Worm (Caenorhabditis elegans) whole organism, young adult: ENCODE measurements around the gene ZK938.3.

Experiments
- B0019.2 ChIP-seq: fragments of 200-800 bp; sonication (Bioruptor generic); conservative IDR thresholded peaks from 2 replicates; pipeline ENCODE4 v1.3.6; 2022; ENCODE audit warnings: missing genetic modification reagents, missing genetic modification characterization, missing compliant biosample characterization
- B0261.1 ChIP-seq: sonication (generic microtip); optimal IDR thresholded peaks from 2 replicates; lab custom pipeline; 2016; ENCODE audit warnings: mild to moderate bottlenecking, missing genetic modification characterization, moderate library complexity, missing compliant biosample characterization
- C17E4.6 ChIP-seq: fragments of 200-800 bp; sonication (Bioruptor generic); IDR thresholded peaks from 2 replicates; pipeline ENCODE4 v1.3.6; 2022; ENCODE audit warnings: missing genetic modification reagents, missing genetic modification characterization, missing compliant biosample characterization
- F33H1.4 ChIP-seq: fragments of 200-800 bp; sonication (Bioruptor generic); IDR thresholded peaks from 2 replicates; pipeline ENCODE4 v1.3.6; 2022; ENCODE audit warnings: missing genetic modification reagents, missing genetic modification characterization, missing compliant biosample characterization
- F57A8.1 ChIP-seq: fragments of 200-800 bp; sonication (Bioruptor generic); optimal IDR thresholded peaks from 2 replicates; lab custom pipeline; 2018; ENCODE audit warnings: mild to moderate bottlenecking, missing genetic modification characterization, moderate library complexity, missing compliant biosample characterization
- K11D2.4 ChIP-seq: fragments of 200-800 bp; sonication (Bioruptor generic); IDR thresholded peaks from 2 replicates; pipeline ENCODE4 v1.3.6; 2022; ENCODE audit warnings: missing genetic modification reagents, missing genetic modification characterization, missing compliant biosample characterization
- K12H6.12 ChIP-seq: fragments of 200-800 bp; sonication (Bioruptor generic); optimal IDR thresholded peaks from 2 replicates; lab custom pipeline; 2018; ENCODE audit warnings: mild to moderate bottlenecking, missing genetic modification characterization, missing compliant biosample characterization
- Y53G8AR.9 ChIP-seq: fragments of 200-800 bp; sonication (Bioruptor generic); conservative IDR thresholded peaks from 2 replicates; pipeline ENCODE4 v1.3.6; 2022; ENCODE audit warnings: missing genetic modification reagents, missing genetic modification characterization, missing compliant biosample characterization
- Y67H2A.10 ChIP-seq: fragments of 200-800 bp; sonication (Bioruptor generic); conservative IDR thresholded peaks from 2 replicates; pipeline ENCODE4 v1.3.6; 2022; ENCODE audit warnings: missing genetic modification reagents, missing genetic modification characterization, missing compliant biosample characterization
- ZK185.1 ChIP-seq: sonication (generic microtip); optimal IDR thresholded peaks from 2 replicates; lab custom pipeline; 2016; ENCODE audit warnings: mild to moderate bottlenecking, missing genetic modification characterization, missing compliant biosample characterization; ENCODE audit not compliant: poor library complexity, severe bottlenecking
- cebp-1 ChIP-seq, 2 experiments: fragments of 200-800 bp in 1 of 2; sonication (Bioruptor generic) in 1 of 2; sonication (generic microtip) in 1 of 2; IDR thresholded peaks in 1 of 2; optimal IDR thresholded peaks in 1 of 2; 2 replicates each; pipeline versions ENCODE4 v1.3.6 to Lab custom; 2017 to 2022; ENCODE audit warnings: missing compliant biosample characterization in 2 of 2, missing genetic modification characterization in 2 of 2, mild to moderate bottlenecking in 1 of 2, missing genetic modification reagents in 1 of 2, moderate library complexity in 1 of 2
- ceh-58 ChIP-seq: fragments of 200-800 bp; sonication (Bioruptor generic); IDR thresholded peaks from 2 replicates; pipeline ENCODE4 v1.3.6; 2022; ENCODE audit warnings: missing genetic modification characterization, missing compliant biosample characterization
- die-1 ChIP-seq: sonication (generic microtip); optimal IDR thresholded peaks from 2 replicates; lab custom pipeline; 2016; ENCODE audit warnings: missing genotype, mild to moderate bottlenecking, missing genetic modification characterization, missing compliant biosample characterization
- efl-1 ChIP-seq: fragments of 150-350 bp; optimal IDR thresholded peaks from 2 replicates; lab custom pipeline; 2014; ENCODE audit warnings: missing biosample characterization, missing genetic modification reagents, missing genetic modification characterization
- hlh-12 ChIP-seq: sonication (generic microtip); optimal IDR thresholded peaks from 2 replicates; lab custom pipeline; 2016; ENCODE audit warnings: missing genetic modification characterization, missing compliant biosample characterization
- hmg-1.2 ChIP-seq: fragments of 200-800 bp; sonication (Bioruptor generic); IDR thresholded peaks from 2 replicates; pipeline ENCODE4 v1.3.6; 2022; ENCODE audit warnings: missing genetic modification reagents, missing genetic modification characterization, missing compliant biosample characterization
- let-607 ChIP-seq, 2 experiments: fragments of 200-800 bp in 1 of 2; sonication (Bioruptor generic) in 1 of 2; sonication (generic microtip) in 1 of 2; optimal IDR thresholded peaks; 2 replicates each; lab custom pipeline; 2016 to 2018; ENCODE audit warnings: mild to moderate bottlenecking in 2 of 2, missing compliant biosample characterization in 2 of 2, missing genetic modification characterization in 2 of 2, moderate library complexity in 2 of 2, missing genotype in 1 of 2
- lir-1 ChIP-seq: fragments of 200-800 bp; sonication (Bioruptor generic); conservative IDR thresholded peaks from 2 replicates; pipeline ENCODE4 v1.3.6; 2022; ENCODE audit warnings: missing genetic modification reagents, missing genetic modification characterization, missing compliant biosample characterization
- madf-10 ChIP-seq: sonication (generic microtip); optimal IDR thresholded peaks from 2 replicates; lab custom pipeline; 2016; ENCODE audit warnings: mild to moderate bottlenecking, missing genetic modification characterization, missing compliant biosample characterization
- madf-3 ChIP-seq: fragments of 200-800 bp; sonication (Bioruptor generic); IDR thresholded peaks from 2 replicates; pipeline ENCODE4 v1.3.6; 2022; ENCODE audit warnings: missing genetic modification reagents, missing genetic modification characterization, missing compliant biosample characterization
- madf-6 ChIP-seq: fragments of 200-800 bp; sonication (Bioruptor generic); IDR thresholded peaks from 2 replicates; pipeline ENCODE4 v1.3.6; 2022; ENCODE audit warnings: missing genetic modification reagents, missing genetic modification characterization, missing compliant biosample characterization
- mcd-1 ChIP-seq: fragments of 200-800 bp; sonication (Bioruptor generic); IDR thresholded peaks from 2 replicates; pipeline ENCODE4 v1.3.6; 2022; ENCODE audit warnings: missing genetic modification reagents, missing genetic modification characterization, missing compliant biosample characterization
- mes-4 ChIP-seq: sonication (generic microtip); optimal IDR thresholded peaks from 2 replicates; lab custom pipeline; 2016; ENCODE audit warnings: missing genotype, missing genetic modification characterization, missing compliant biosample characterization
- nhr-179 ChIP-seq: sonication (generic microtip); optimal IDR thresholded peaks from 2 replicates; lab custom pipeline; 2016; ENCODE audit warnings: mild to moderate bottlenecking, missing genetic modification characterization, missing compliant biosample characterization
- nhr-80 ChIP-seq: sonication (generic microtip); optimal IDR thresholded peaks from 2 replicates; lab custom pipeline; 2016; ENCODE audit warnings: missing genetic modification characterization, missing compliant biosample characterization
- rcor-1 ChIP-seq: fragments of 200-800 bp; sonication (Bioruptor generic); IDR thresholded peaks from 2 replicates; pipeline ENCODE4 v1.3.6; 2022; ENCODE audit warnings: missing genetic modification reagents, missing genetic modification characterization, missing compliant biosample characterization
- sdz-38 ChIP-seq: sonication (generic microtip); optimal IDR thresholded peaks from 2 replicates; lab custom pipeline; 2016; ENCODE audit warnings: missing genotype, missing genetic modification characterization, missing compliant biosample characterization
- snpc-4 ChIP-seq, 5 experiments: fragments of 150-350 bp in 1 of 5; sonication (generic microtip) in 4 of 5; optimal IDR thresholded peaks; 2 replicates each; lab custom pipeline; 2014 to 2018; ENCODE audit warnings: missing genetic modification characterization in 5 of 5, missing biosample characterization in 3 of 5, antibody characterized with exemption in 2 of 5, mild to moderate bottlenecking in 2 of 5, missing compliant biosample characterization in 2 of 5, missing genotype in 2 of 5, moderate library complexity in 2 of 5, missing genetic modification reagents in 1 of 5
- tlf-1 ChIP-seq: fragments of 200-800 bp; sonication (Bioruptor generic); optimal IDR thresholded peaks from 2 replicates; lab custom pipeline; 2018; ENCODE audit warnings: mild to moderate bottlenecking, missing genetic modification characterization, missing compliant biosample characterization
- unc-62 ChIP-seq: fragments of 150-350 bp; optimal IDR thresholded peaks from 2 replicates; lab custom pipeline; 2014; ENCODE audit warnings: missing biosample characterization, missing genetic modification reagents, missing genetic modification characterization
- zfh-2 ChIP-seq: fragments of 200-800 bp; sonication (Bioruptor generic); conservative IDR thresholded peaks from 2 replicates; pipeline ENCODE4 v1.3.6; 2022; ENCODE audit warnings: missing genetic modification reagents, missing genetic modification characterization, missing compliant biosample characterization
- ztf-22 ChIP-seq: fragments of 200-800 bp; sonication (Bioruptor generic); optimal IDR thresholded peaks from 2 replicates; lab custom pipeline; 2018; ENCODE audit warnings: mild to moderate bottlenecking, missing genetic modification characterization, moderate library complexity, missing compliant biosample characterization
- ztf-3 ChIP-seq: fragments of 200-800 bp; sonication (Bioruptor generic); optimal IDR thresholded peaks from 2 replicates; lab custom pipeline; 2018; ENCODE audit warnings: mild to moderate bottlenecking, missing genetic modification characterization, missing compliant biosample characterization

ZK938.3 gene

DNA sequence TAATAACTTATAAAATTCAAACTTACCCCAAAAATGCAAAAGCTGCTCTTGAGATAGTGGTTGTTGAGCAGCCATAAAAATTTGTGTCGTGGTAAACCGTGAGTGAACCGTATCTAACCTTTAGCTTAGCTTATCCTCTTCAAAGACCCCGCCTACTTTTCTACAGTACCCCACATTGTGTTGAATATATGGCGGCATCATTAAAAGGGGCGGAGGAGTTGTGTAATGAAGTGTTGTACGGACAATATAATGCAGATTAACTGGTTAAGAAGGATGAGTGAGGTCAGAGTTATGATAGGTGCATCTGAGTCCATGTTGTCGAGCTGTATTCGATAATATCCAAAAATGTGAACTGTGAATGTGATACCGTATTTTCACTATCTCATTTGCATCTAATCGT, 5.9 kb downstream of the ZK938.3 start, which contains the start of gene eyg-1:
Gene eyg-1, minus strand, starts transcription at position 101 of the 400 bp plus-strand sequence.
- TF ChIP-seq nhr-179 (tag; lab: Kevin White, UChicago): no peak
- no peak for TF ChIP-seq madf-3
- no peak for TF ChIP-seq ceh-58 (GFP tag; lab: Robert Waterston, UW)
- no peak for TF ChIP-seq hmg-1.2 (GFP tag; lab: Robert Waterston, UW)
- no peak for TF ChIP-seq C17E4.6 (GFP tag; lab: Robert Waterston, UW)
- no peak for TF ChIP-seq B0019.2 (GFP tag; lab: Robert Waterston, UW)
- TF ChIP-seq madf-6 (GFP tag; lab: Robert Waterston, UW): no peak
- no peak for TF ChIP-seq rcor-1 (GFP tag; lab: Robert Waterston, UW)
- no peak for TF ChIP-seq ZK185.1 (tag; lab: Kevin White, UChicago)
- no peak for TF ChIP-seq unc-62 (GFP tag; lab: Kevin White, UChicago)
- no peak for TF ChIP-seq die-1 (tag; lab: Kevin White, UChicago)
- TF ChIP-seq sdz-38 (tag; lab: Kevin White, UChicago): no peak

ce11 chrII:9826946-9827345, 6.8 kb downstream of the ZK938.3 start:
- TF ChIP-seq zfh-2: 0 out of 2 replicates have a peak, but pooled peaks have one; percentile 16
- TF ChIP-seq mes-4 (tag; lab: Kevin White, UChicago): no peak

DNA sequence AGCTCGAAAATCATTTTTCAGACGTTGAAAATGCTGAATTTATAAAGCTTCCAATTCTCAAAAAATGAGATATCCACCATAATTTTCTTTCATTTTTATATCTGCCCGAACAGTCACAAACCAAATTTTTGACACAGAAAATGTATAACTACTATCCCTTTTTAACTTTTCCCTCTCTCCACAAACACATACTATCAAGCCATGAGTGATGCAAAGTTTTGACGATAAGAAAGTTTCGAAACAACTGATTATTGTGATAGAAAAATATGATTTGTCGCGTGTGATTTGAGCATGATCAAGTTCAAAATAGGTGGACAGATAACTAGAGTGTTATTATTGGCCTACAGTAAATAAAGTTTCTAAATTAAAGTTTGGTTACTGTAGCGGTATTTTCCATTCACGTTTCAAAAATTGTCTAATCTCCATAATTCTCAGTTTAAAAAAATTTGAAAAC, 26.2 kb downstream of the ZK938.3 start, which contains the start of gene cyp-13A8:
Gene cyp-13A8, minus strand, starts transcription at position 51 of the 454 bp plus-strand sequence.
- peak; percentile 77 for TF ChIP-seq nhr-80 (tag; lab: Kevin White, UChicago)
- TF ChIP-seq Y53G8AR.9 (GFP tag; lab: Robert Waterston, UW): no peak
- TF ChIP-seq K11D2.4 (GFP tag; lab: Robert Waterston, UW): no peak
- no peak for TF ChIP-seq let-607 (tag; optimal IDR thresholded peaks at IDR 0.05; lab: Kevin White, UChicago)
- no peak for TF ChIP-seq madf-3
- TF ChIP-seq cebp-1 (GFP tag; IDR thresholded peaks at IDR 0.05; lab: Robert Waterston, UW): no peak
- peak; percentile 60 for TF ChIP-seq cebp-1 (tag; optimal IDR thresholded peaks at IDR 0.05; lab: Kevin White, UChicago)
- no peak for TF ChIP-seq hlh-12 (tag; lab: Kevin White, UChicago)
- no peak for TF ChIP-seq K12H6.12 (tag; lab: Kevin White, UChicago)
- TF ChIP-seq Y67H2A.10: no peak

ce11 chrII:9803320-9803719, 30.4 kb downstream of the ZK938.3 start, which contains the start of gene cyp-13A7:
TSS of gene cyp-13A7 (plus strand) at chrII:9803620.
- no peak for TF ChIP-seq lir-1 (GFP tag; lab: Robert Waterston, UW)

DNA sequence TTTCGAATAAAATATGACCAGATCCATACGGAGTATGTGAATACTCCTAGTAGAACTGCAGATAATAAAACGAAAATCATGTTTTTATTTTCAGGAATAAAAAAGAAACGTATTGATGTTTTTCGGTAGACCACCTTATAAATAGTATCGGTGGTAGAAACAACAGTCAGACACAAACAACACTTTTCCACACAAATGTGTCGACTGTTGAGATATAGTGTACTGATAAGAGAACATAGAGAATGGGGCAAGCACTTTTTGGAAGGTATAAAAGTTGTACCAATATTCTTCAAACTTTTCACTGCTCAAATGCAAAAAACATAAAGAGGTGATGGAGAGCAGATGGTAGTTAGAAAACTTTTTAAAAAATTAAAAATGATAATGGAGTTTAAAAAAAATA, 31.1 kb downstream of the ZK938.3 start, which contains the start of gene cyp-13A6:
Gene cyp-13A6, minus strand, starts transcription at position 180 of the 400 bp plus-strand sequence.
- TF ChIP-seq F57A8.1 (GFP tag; lab: Kevin White, UChicago): no peak
- TF ChIP-seq tlf-1: no peak
- no peak for TF ChIP-seq madf-10 (tag; lab: Kevin White, UChicago)
- no peak for TF ChIP-seq ztf-3
- TF ChIP-seq lir-1 (GFP tag; lab: Robert Waterston, UW): no peak
- peak; percentile 43 for TF ChIP-seq nhr-80 (tag; lab: Kevin White, UChicago)
- TF ChIP-seq, all 124 proteins: peak for 1

DNA sequence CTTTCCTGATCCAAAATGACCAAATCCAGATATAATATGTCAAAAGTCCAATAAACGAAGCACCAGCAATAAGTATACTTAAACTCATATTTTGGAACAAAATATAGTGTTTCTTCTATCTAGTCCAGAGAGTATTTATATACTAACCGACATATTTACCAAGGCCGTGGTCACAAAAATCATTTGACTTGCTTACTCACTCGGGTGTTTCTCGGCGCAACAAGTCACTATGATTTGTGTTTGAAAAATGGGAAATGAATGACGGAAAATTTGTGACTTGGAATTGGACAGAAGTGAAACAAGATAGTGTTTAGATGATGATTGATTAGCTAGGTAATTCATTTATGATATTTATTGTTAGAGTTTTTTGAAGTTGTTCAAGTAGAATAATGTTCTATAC, 33.5 kb downstream of the ZK938.3 start, which contains the start of gene cyp-13A5:
Gene cyp-13A5, minus strand, starts transcription at position 112 of the 400 bp plus-strand sequence.
- TF ChIP-seq tlf-1 (no peak), ztf-22 (no peak), nhr-80 (tag; lab: Kevin White, UChicago) (peak; percentile 85), cebp-1 (GFP tag; IDR thresholded peaks at IDR 0.05; lab: Robert Waterston, UW) (no peak), cebp-1 (tag; optimal IDR thresholded peaks at IDR 0.05; lab: Kevin White, UChicago) (peak; percentile 19), let-607 (tag; optimal IDR thresholded peaks at IDR 0.05; lab: Kevin White, UChicago) (no peak), B0261.1 (no peak), F33H1.4 (GFP tag; lab: Robert Waterston, UW) (no peak), snpc-4 (GFP tag; optimal IDR thresholded peaks at IDR 0.05; lab: Kevin White, UChicago) (no peak), snpc-4 (tag; optimal IDR thresholded peaks at IDR 0.05; lab: Kevin White, UChicago) (no peak), madf-3 (no peak), hmg-1.2 (GFP tag; lab: Robert Waterston, UW) (no peak), madf-6 (GFP tag; lab: Robert Waterston, UW) (no peak), mcd-1 (GFP tag; lab: Robert Waterston, UW) (no peak), efl-1 (no peak)
